Fruit fly (Drosophila melanogaster) S2 (cell line): ENCODE measurements around the gene pnt.

Experiments
- CG8478 ChIP-seq: fragments of >200 bp; optimal IDR thresholded peaks from 2 replicates; lab custom pipeline; 2018
- CTCF ChIP-seq, 2 experiments: fragments of >200 bp; optimal IDR thresholded peaks; 2 replicates each; lab custom pipeline; 2018

dm6 chr3R:23383723-23384122 is 37.8 kb upstream of the pnt start:
- no peak for TF ChIP-seq CG8478 (lab: Kevin White, UChicago)
- no peak for TF ChIP-seq CTCF (optimal IDR thresholded peaks at IDR 0.05; lab: Kevin White, UChicago)
